Worm (Caenorhabditis elegans) whole organism, L2 larva: Measurements from ENCODE around the gene C03G5.14.

ENCODE experiments used
- F13H6.1 ChIP-seq: sonication (generic microtip); optimal IDR thresholded peaks from 2 replicates; lab custom pipeline; 2016; ENCODE audit warnings: missing genetic modification characterization, missing compliant biosample characterization
- aly-2 ChIP-seq: fragments of 150-350 bp; optimal IDR thresholded peaks from 2 replicates; lab custom pipeline; 2014; ENCODE audit warnings: missing biosample characterization, missing genetic modification characterization
- ama-1 ChIP-seq: fragments of 150-350 bp; optimal IDR thresholded peaks from 2 replicates; lab custom pipeline; 2018; ENCODE audit warnings: inconsistent platforms
- lin-11 ChIP-seq: fragments of 150-350 bp; sonication (generic microtip); optimal IDR thresholded peaks from 2 replicates; lab custom pipeline; 2014; ENCODE audit warnings: missing biosample characterization, missing genetic modification characterization, inconsistent platforms, mixed read lengths
- lin-13 ChIP-seq: fragments of 150-350 bp; optimal IDR thresholded peaks from 2 replicates; lab custom pipeline; 2014; ENCODE audit warnings: missing biosample characterization, missing genetic modification reagents, missing genetic modification characterization
- mdl-1 ChIP-seq, 2 experiments: fragments of 150-350 bp in 1 of 2; sonication (generic microtip) in 1 of 2; optimal IDR thresholded peaks; 2 replicates each; lab custom pipeline; 2017; ENCODE audit warnings: missing biosample characterization in 2 of 2, missing genetic modification characterization in 2 of 2
- nhr-21 ChIP-seq: fragments of 150-350 bp; optimal IDR thresholded peaks from 2 replicates; lab custom pipeline; 2014; ENCODE audit warnings: missing biosample characterization, missing genetic modification characterization
- nhr-25 ChIP-seq: fragments of 150-350 bp; sonication (generic microtip); optimal IDR thresholded peaks from 3 replicates; lab custom pipeline; 2014; ENCODE audit warnings: missing biosample characterization, missing genetic modification characterization
- nhr-6 ChIP-seq: fragments of 150-350 bp; optimal IDR thresholded peaks from 2 replicates; lab custom pipeline; 2014; ENCODE audit warnings: missing biosample characterization, missing genetic modification characterization
- nhr-77 ChIP-seq: fragments of 150-350 bp; optimal IDR thresholded peaks from 2 replicates; lab custom pipeline; 2014; ENCODE audit warnings: missing biosample characterization, missing genetic modification characterization
- unc-39 ChIP-seq: fragments of 150-350 bp; optimal IDR thresholded peaks from 2 replicates; lab custom pipeline; 2014; ENCODE audit warnings: missing biosample characterization, missing genetic modification characterization

- no peak for TF ChIP-seq unc-39 (tag; lab: Kevin White, UChicago)
- no peak for TF ChIP-seq ama-1
- no peak for TF ChIP-seq lin-13 (GFP tag; lab: Kevin White, UChicago)
- no peak for TF ChIP-seq lin-11 (tag; lab: Kevin White, UChicago)
- TF ChIP-seq nhr-77 = no peak
- peak; percentile 36 for TF ChIP-seq nhr-25 (tag; lab: Kevin White, UChicago)
- TF ChIP-seq F13H6.1 (tag; lab: Kevin White, UChicago) = peak; percentile 39
- TF ChIP-seq mdl-1 (tag; optimal IDR thresholded peaks at IDR 0.05; lab: Kevin White, UChicago) = no peak
- no peak for TF ChIP-seq nhr-21
- TF ChIP-seq nhr-6 = no peak
- TF ChIP-seq aly-2 = no peak
Measured at ce11 chrX:8556614-8557196, 35.0 kb downstream of the C03G5.14 start, which contains the start of gene utx-1.
